Worm (Caenorhabditis elegans): ENCODE data around the gene tcer-1.
A peak's percentile ranks its signal among the peaks of the same experiment; 100 is the strongest.

Gene tcer-1

ce11 chrII:7002956-7003357 lies 46.9 kb downstream of the tcer-1 start (continued):
- TF ChIP-seq mdt-29 (GFP tag; IDR thresholded peaks at IDR 0.05) = peak; percentile 46; the same call in 1 of the 2 replicates
- no peak for TF ChIP-seq hif-1 (tag; optimal IDR thresholded peaks at IDR 0.05)
- TF ChIP-seq php-3 (GFP tag; IDR thresholded peaks at IDR 0.05) = no peak
- TF ChIP-seq ceh-20 (GFP tag; IDR thresholded peaks at IDR 0.05) = 0 out of 2 replicates have a peak, but pooled peaks have one; percentile 24
- TF ChIP-seq lin-29 (GFP tag; IDR thresholded peaks at IDR 0.05) = no peak
- no peak for TF ChIP-seq skn-1 (tag; optimal IDR thresholded peaks at IDR 0.05)
- TF ChIP-seq cey-2 (tag; optimal IDR thresholded peaks at IDR 0.05; ENCODE audit: borderline replicate concordance, insufficient read depth) = no peak
- no peak for TF ChIP-seq ama-1 (optimal IDR thresholded peaks at IDR 0.05)
- TF ChIP-seq nhr-25 (tag; optimal IDR thresholded peaks at IDR 0.05; ENCODE audit: borderline replicate concordance, insufficient read depth) = no peak
- no peak for TF ChIP-seq lin-39 (tag; optimal IDR thresholded peaks at IDR 0.05)
- no peak for TF ChIP-seq ztf-7 (tag; optimal IDR thresholded peaks at IDR 0.05)
- no peak for TF ChIP-seq mdl-1 (tag; optimal IDR thresholded peaks at IDR 0.05)
- TF ChIP-seq zip-2 (tag; optimal IDR thresholded peaks at IDR 0.05) = no peak
- peak; percentile 16 for TF ChIP-seq nhr-111 (GFP tag; optimal IDR thresholded peaks at IDR 0.05)
- TF ChIP-seq mxl-2 (GFP tag; conservative IDR thresholded peaks at IDR 0.05) = no peak
- no peak for TF ChIP-seq ceh-28 (tag; optimal IDR thresholded peaks at IDR 0.05)
- TF ChIP-seq unc-130 (GFP tag; optimal IDR thresholded peaks at IDR 0.05) = no peak
- peak; percentile 83 for TF ChIP-seq egl-43 (GFP tag; IDR thresholded peaks at IDR 0.05)
- no peak for TF ChIP-seq dve-1 (tag; optimal IDR thresholded peaks at IDR 0.05; ENCODE audit: insufficient read depth)
- TF ChIP-seq lin-38 (GFP tag; IDR thresholded peaks at IDR 0.05) = peak; percentile 72
- TF ChIP-seq unc-39 (tag; optimal IDR thresholded peaks at IDR 0.05) = no peak
- TF ChIP-seq pha-4 (GFP tag; IDR thresholded peaks at IDR 0.05) = peak; percentile 86
- no peak for TF ChIP-seq pha-4 (tag; optimal IDR thresholded peaks at IDR 0.05)
- peak; percentile 25 for TF ChIP-seq mes-2 (tag; optimal IDR thresholded peaks at IDR 0.05; ENCODE audit: poor library complexity, severe bottlenecking)
- peak; percentile 30 for TF ChIP-seq hlh-30 (tag; optimal IDR thresholded peaks at IDR 0.05; ENCODE audit: insufficient read depth)
- TF ChIP-seq nhr-41 (GFP tag; IDR thresholded peaks at IDR 0.05) = no peak; the same call in 1 of the 2 replicates
- TF ChIP-seq rbr-2 (tag; optimal IDR thresholded peaks at IDR 0.05) = peak; percentile 37
- no peak; the same call in 1 of the 2 replicates for TF ChIP-seq vab-7 (GFP tag; IDR thresholded peaks at IDR 0.05)
- TF ChIP-seq ctbp-1 (GFP tag; IDR thresholded peaks at IDR 0.05) = peak; percentile 49; the same call in 1 of the 2 replicates
- no peak for TF ChIP-seq snpc-4 (tag; optimal IDR thresholded peaks at IDR 0.05)
- TF ChIP-seq hlh-11 (tag; optimal IDR thresholded peaks at IDR 0.05) = no peak
- TF ChIP-seq ceh-32 (tag; optimal IDR thresholded peaks at IDR 0.05; ENCODE audit: poor library complexity) = peak; percentile 24
- TF ChIP-seq saeg-2 (GFP tag; IDR thresholded peaks at IDR 0.05) = no peak
- no peak for TF ChIP-seq attf-4 (tag; optimal IDR thresholded peaks at IDR 0.05)
- peak; percentile 47 for TF ChIP-seq nhr-102 (tag; optimal IDR thresholded peaks at IDR 0.05)
- TF ChIP-seq ceh-44 (GFP tag; IDR thresholded peaks at IDR 0.05) = no peak
- peak; percentile 81 for TF ChIP-seq madf-9 (GFP tag; conservative IDR thresholded peaks at IDR 0.05)
- TF ChIP-seq F26F4.8 (GFP tag; conservative IDR thresholded peaks at IDR 0.05) = 0 out of 2 replicates have a peak, but pooled peaks have one; percentile 44
- peak; percentile 54; the same call in 1 of the 2 replicates for TF ChIP-seq nhr-42 (GFP tag; IDR thresholded peaks at IDR 0.05)
- TF ChIP-seq T26A8.4 (GFP tag; IDR thresholded peaks at IDR 0.05) = peak; percentile 75
- 0 out of 4 replicates have a peak, but pooled peaks of 1 of the 2 experiments have one; percentile 82 for TF ChIP-seq madf-5 (GFP tag; IDR thresholded peaks at IDR 0.05)
- 0 out of 2 replicates have a peak, but pooled peaks have one; percentile 31 for TF ChIP-seq lin-1 (GFP tag; IDR thresholded peaks at IDR 0.05)
- TF ChIP-seq F44E2.7 (GFP tag; IDR thresholded peaks at IDR 0.05) = 0 out of 2 replicates have a peak, but pooled peaks have one; percentile 49
- TF ChIP-seq hmg-1.1 (GFP tag; IDR thresholded peaks at IDR 0.05) = peak; percentile 49; the same call in 1 of the 2 replicates
- TF ChIP-seq spr-1 (tag; optimal IDR thresholded peaks at IDR 0.05) = peak; percentile 56
- TF ChIP-seq daf-16 (GFP tag; optimal IDR thresholded peaks at IDR 0.05) = peak; percentile 26 to 64
- TF ChIP-seq daf-16 (tag; optimal IDR thresholded peaks at IDR 0.05) = no peak
- TF ChIP-seq F49E8.2 (tag; optimal IDR thresholded peaks at IDR 0.05; ENCODE audit: borderline replicate concordance) = peak; percentile 20
- TF ChIP-seq ceh-82 (tag; optimal IDR thresholded peaks at IDR 0.05) = no peak
- TF ChIP-seq Y105C5A.15 (GFP tag; IDR thresholded peaks at IDR 0.05) = no peak

Measured in whole organism, L4 larva.